Worm (Caenorhabditis elegans): ENCODE measurements around the gene pptr-1.

Gene pptr-1

ce11 chrV:16403974-16404373 is 46.7 kb downstream of the pptr-1 start, which contains the start of gene syp-1:
Gene syp-1, plus strand, starts transcription at chrV:16404274.
- TF ChIP-seq daf-12 (tag; optimal IDR thresholded peaks at IDR 0.05) = no peak
- no peak for TF ChIP-seq jun-1 (tag; optimal IDR thresholded peaks at IDR 0.05)
- TF ChIP-seq snpc-4 (tag; optimal IDR thresholded peaks at IDR 0.05) = no peak
- no peak for TF ChIP-seq hmg-11 (tag; optimal IDR thresholded peaks at IDR 0.05)
- TF ChIP-seq zag-1 (tag; optimal IDR thresholded peaks at IDR 0.05) = no peak
- TF ChIP-seq elt-3 (tag; optimal IDR thresholded peaks at IDR 0.05) = no peak
- TF ChIP-seq mdl-1 (tag; optimal IDR thresholded peaks at IDR 0.05) = no peak
- no peak for TF ChIP-seq aly-2 (tag; optimal IDR thresholded peaks at IDR 0.05)
- TF ChIP-seq unc-39 (tag; optimal IDR thresholded peaks at IDR 0.05) = no peak
- TF ChIP-seq tbx-2 (tag; optimal IDR thresholded peaks at IDR 0.05) = no peak
- no peak for TF ChIP-seq elt-1 (tag; optimal IDR thresholded peaks at IDR 0.05)
- no peak for TF ChIP-seq R02D3.7 (tag; optimal IDR thresholded peaks at IDR 0.05)
- TF ChIP-seq egl-27 (tag; optimal IDR thresholded peaks at IDR 0.05) = no peak
- no peak for TF ChIP-seq ceh-9 (tag; optimal IDR thresholded peaks at IDR 0.05)
- TF ChIP-seq unc-62 (GFP tag; optimal IDR thresholded peaks at IDR 0.05) = no peak
- no peak for TF ChIP-seq lsy-12 (tag; optimal IDR thresholded peaks at IDR 0.05)
- no peak for TF ChIP-seq mml-1 (tag; optimal IDR thresholded peaks at IDR 0.05)
- no peak for TF ChIP-seq eor-1 (tag; optimal IDR thresholded peaks at IDR 0.05)
- TF ChIP-seq nhr-43 (tag; optimal IDR thresholded peaks at IDR 0.05; ENCODE audit: poor library complexity, severe bottlenecking) = no peak
- TF ChIP-seq ceh-82 (tag; optimal IDR thresholded peaks at IDR 0.05) = no peak

ce11 chrV:16405366-16405765 is 48.0 kb downstream of the pptr-1 start:
- no peak for TF ChIP-seq zag-1 (tag; optimal IDR thresholded peaks at IDR 0.05)
- TF ChIP-seq fkh-10 (GFP tag; optimal IDR thresholded peaks at IDR 0.05) = no peak
- TF ChIP-seq elt-3 (tag; optimal IDR thresholded peaks at IDR 0.05) = no peak
- TF ChIP-seq daf-12 (tag; optimal IDR thresholded peaks at IDR 0.05) = no peak
- no peak for TF ChIP-seq ztf-11 (tag; optimal IDR thresholded peaks at IDR 0.05)
- no peak for TF ChIP-seq nhr-12 (tag; optimal IDR thresholded peaks at IDR 0.05)
- no peak for TF ChIP-seq elt-1 (tag; optimal IDR thresholded peaks at IDR 0.05)
- no peak for TF ChIP-seq pqm-1 (tag; optimal IDR thresholded peaks at IDR 0.05)
- TF ChIP-seq nhr-23 (tag; optimal IDR thresholded peaks at IDR 0.05) = no peak
- TF ChIP-seq unc-39 (tag; optimal IDR thresholded peaks at IDR 0.05) = no peak
- no peak for TF ChIP-seq ceh-28 (tag; optimal IDR thresholded peaks at IDR 0.05)
- no peak for TF ChIP-seq ztf-4 (tag; optimal IDR thresholded peaks at IDR 0.05)
- TF ChIP-seq hmg-11 (tag; optimal IDR thresholded peaks at IDR 0.05) = no peak
- no peak for TF ChIP-seq eor-1 (tag; optimal IDR thresholded peaks at IDR 0.05)
- TF ChIP-seq nhr-43 (tag; optimal IDR thresholded peaks at IDR 0.05; ENCODE audit: poor library complexity, severe bottlenecking) = no peak
- no peak for TF ChIP-seq aly-2 (tag; optimal IDR thresholded peaks at IDR 0.05)

DNA sequence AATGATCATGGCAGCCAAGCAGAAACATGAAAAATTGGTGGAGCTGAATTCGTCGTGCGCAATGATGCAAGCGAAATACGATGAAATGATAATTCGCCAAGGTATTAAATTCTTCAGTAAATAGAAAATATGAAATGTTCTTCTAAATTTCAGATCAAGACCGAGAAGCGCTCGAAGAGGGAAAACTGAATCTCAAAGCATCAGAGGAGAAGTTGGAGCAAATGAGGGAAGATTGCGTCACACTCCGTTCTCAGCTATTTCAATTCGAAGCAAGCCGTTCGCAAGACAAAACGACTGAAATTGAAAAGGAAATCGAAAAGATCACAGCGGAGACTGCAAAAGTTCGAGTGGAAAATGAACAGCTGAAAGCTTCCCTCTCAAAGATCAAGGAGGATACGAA is 49.0 kb downstream of the pptr-1 start:
- TF ChIP-seq lsy-12 (tag; optimal IDR thresholded peaks at IDR 0.05) = no peak
- TF ChIP-seq pqm-1 (tag; optimal IDR thresholded peaks at IDR 0.05) = no peak
- no peak for TF ChIP-seq nhr-76 (tag; optimal IDR thresholded peaks at IDR 0.05)

DNA sequence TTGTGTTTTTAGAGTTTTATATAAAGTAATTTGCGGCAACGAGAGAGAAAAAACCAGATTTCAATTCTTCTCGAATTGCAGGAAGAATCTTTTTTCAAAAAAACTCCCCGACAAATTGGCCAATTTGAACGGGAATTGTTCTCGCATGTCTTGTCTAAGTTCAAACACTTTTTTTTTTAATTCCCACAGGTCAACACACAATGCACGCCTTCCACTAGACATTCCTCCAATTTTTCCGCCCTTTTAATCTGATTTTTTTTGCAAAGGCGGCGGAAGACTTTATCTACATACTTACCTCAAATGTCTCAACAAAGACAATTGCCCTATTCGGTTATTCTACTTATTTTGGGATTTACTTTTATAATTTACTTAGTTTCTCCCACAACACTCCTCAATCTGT is 50.3 kb downstream of the pptr-1 start, which contains the start of gene F26D2.3:
TSS of gene F26D2.3 (plus strand) at position 301 of the 400 bp plus-strand sequence.
- TF ChIP-seq ztf-11 (tag; optimal IDR thresholded peaks at IDR 0.05) = no peak

DNA sequence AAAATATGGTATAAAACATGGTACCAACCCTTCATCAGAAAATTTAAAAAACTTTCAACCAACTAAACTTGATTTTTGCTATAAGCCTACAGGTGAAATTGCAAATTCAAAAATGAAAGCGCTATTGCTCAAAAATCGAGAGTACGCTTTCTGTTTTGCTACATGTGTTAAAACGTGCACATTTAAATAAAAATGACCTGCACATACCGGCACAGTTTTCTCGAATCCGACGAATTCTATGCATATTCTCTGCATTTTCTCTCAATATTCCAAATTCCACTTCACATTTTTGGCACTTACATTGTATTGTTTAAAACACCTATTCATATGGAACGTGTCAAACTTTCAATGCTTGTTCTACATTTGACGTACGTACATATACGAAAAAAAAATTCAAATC is 53.2 kb downstream of the pptr-1 start, which contains the start of gene srh-145:
TSS of gene srh-145 (plus strand) at position 193 of the 400 bp plus-strand sequence.
- TF ChIP-seq eor-1 (tag; optimal IDR thresholded peaks at IDR 0.05) = no peak
- TF ChIP-seq ZK546.5 (tag; optimal IDR thresholded peaks at IDR 0.05) = no peak
- TF ChIP-seq nhr-43 (tag; optimal IDR thresholded peaks at IDR 0.05; ENCODE audit: poor library complexity, severe bottlenecking) = no peak
- no peak for TF ChIP-seq ztf-11 (tag; optimal IDR thresholded peaks at IDR 0.05)
- no peak for TF ChIP-seq ztf-4 (tag; optimal IDR thresholded peaks at IDR 0.05)
- no peak for TF ChIP-seq tbx-2 (tag; optimal IDR thresholded peaks at IDR 0.05)
- no peak for TF ChIP-seq jun-1 (tag; optimal IDR thresholded peaks at IDR 0.05)
- no peak for TF ChIP-seq pha-4 (tag; optimal IDR thresholded peaks at IDR 0.05)
- no peak for TF ChIP-seq lin-15B (tag; optimal IDR thresholded peaks at IDR 0.05)

- TF ChIP-seq ceh-16 (tag; optimal IDR thresholded peaks at IDR 0.05) = no peak
- no peak for TF ChIP-seq lsy-12 (tag; optimal IDR thresholded peaks at IDR 0.05)
These were observed 59.7 kb downstream of the pptr-1 start, which contains the start of gene str-55 for ce11 chrV:16417014-16417413. Gene str-55, minus strand, starts transcription at chrV:16417114.

Measured in whole organism, L3 larva.